Fruit fly (Drosophila melanogaster) whole organism, embryonic: ENCODE measurements around the gene CG14329.

Experiments used
- Atf6 ChIP-seq: fragments of 200-800 bp; sonication (Bioruptor generic); IDR thresholded peaks from 2 replicates; pipeline ENCODE4 v1.3.6; 2022; ENCODE audit warnings: missing biosample characterization, missing genetic modification characterization
- BEAF-32 ChIP-seq: fragments of 200-800 bp; sonication (Bioruptor generic); optimal IDR thresholded peaks from 3 replicates; lab custom pipeline; 2017; ENCODE audit warnings: missing biosample characterization, missing genetic modification characterization, mild to moderate bottlenecking, moderate library complexity, missing genetic modification reagents
- C15 ChIP-seq: fragments of 200-800 bp; sonication (Bioruptor generic); IDR thresholded peaks from 3 replicates; pipeline ENCODE4 v1.3.6; 2022; ENCODE audit warnings: missing biosample characterization, missing genetic modification characterization
- CG11093 ChIP-seq: fragments of 200-800 bp; sonication (Bioruptor generic); IDR thresholded peaks from 3 replicates; pipeline ENCODE4 v1.3.6; 2022; ENCODE audit warnings: missing biosample characterization, missing genetic modification characterization
- CG11247 ChIP-seq: fragments of 200-800 bp; sonication (Bioruptor generic); IDR thresholded peaks from 2 replicates; pipeline ENCODE4 v1.3.6; 2022; ENCODE audit warnings: missing biosample characterization, missing genetic modification characterization
- CG13123 ChIP-seq: fragments of 200-800 bp; sonication (Bioruptor generic); optimal IDR thresholded peaks from 2 replicates; lab custom pipeline; 2016; ENCODE audit warnings: missing biosample characterization, missing genetic modification characterization
- CG14050 ChIP-seq: fragments of 200-800 bp; sonication (Bioruptor generic); IDR thresholded peaks from 3 replicates; pipeline ENCODE4 v1.3.6; 2022; ENCODE audit warnings: missing biosample characterization, missing genetic modification characterization
- CG15269 ChIP-seq: fragments of 200-800 bp; sonication (Bioruptor generic); optimal IDR thresholded peaks from 2 replicates; lab custom pipeline; 2018; ENCODE audit warnings: missing biosample characterization, mild to moderate bottlenecking, missing genetic modification characterization, moderate library complexity
- CG15479 ChIP-seq: fragments of 200-800 bp; sonication (Bioruptor generic); optimal IDR thresholded peaks from 3 replicates; lab custom pipeline; 2019; ENCODE audit warnings: missing biosample characterization, mild to moderate bottlenecking, missing genetic modification characterization, moderate library complexity
- CG17612 ChIP-seq: fragments of 200-800 bp; sonication (Bioruptor generic); IDR thresholded peaks from 2 replicates; pipeline ENCODE4 v1.3.6; 2022; ENCODE audit warnings: missing biosample characterization, missing genetic modification characterization
- CG17829 ChIP-seq: fragments of 200-800 bp; optimal IDR thresholded peaks from 2 replicates; lab custom pipeline; 2019; ENCODE audit warnings: missing biosample characterization, mild to moderate bottlenecking, missing genetic modification characterization, moderate library complexity
- CG18011 ChIP-seq: fragments of 200-800 bp; sonication (Bioruptor generic); optimal IDR thresholded peaks from 2 replicates; lab custom pipeline; 2017; ENCODE audit warnings: missing biosample characterization, missing genetic modification characterization, mild to moderate bottlenecking, moderate library complexity, missing genotype
- CG3065 ChIP-seq: fragments of 200-800 bp; sonication (Bioruptor generic); optimal IDR thresholded peaks from 2 replicates; lab custom pipeline; 2016; ENCODE audit warnings: missing biosample characterization, missing genetic modification characterization
- CG31224 ChIP-seq: fragments of 200-800 bp; sonication (Bioruptor generic); IDR thresholded peaks from 2 replicates; pipeline ENCODE4 v1.3.6; 2022; ENCODE audit warnings: missing biosample characterization, missing genetic modification characterization
- CG32772 ChIP-seq: fragments of 200-800 bp; sonication (Bioruptor generic); IDR thresholded peaks from 2 replicates; pipeline ENCODE4 v1.3.6; 2022; ENCODE audit warnings: missing biosample characterization, missing genetic modification characterization
- CG33557 ChIP-seq: fragments of 200-800 bp; sonication (Bioruptor generic); optimal IDR thresholded peaks from 2 replicates; lab custom pipeline; 2019; ENCODE audit warnings: missing biosample characterization, mild to moderate bottlenecking, missing genetic modification characterization, moderate library complexity
- CG34224 ChIP-seq: fragments of 200-800 bp; sonication (Bioruptor generic); IDR thresholded peaks from 3 replicates; pipeline ENCODE4 v1.3.6; 2022; ENCODE audit warnings: missing biosample characterization, missing genetic modification characterization; ENCODE audit not compliant: partially characterized antibody
- CG4282 ChIP-seq: fragments of 200-800 bp; sonication (Bioruptor generic); optimal IDR thresholded peaks from 2 replicates; lab custom pipeline; 2016; ENCODE audit warnings: missing biosample characterization, missing genetic modification characterization
- CG4707 ChIP-seq: fragments of 200-800 bp; sonication (Bioruptor generic); optimal IDR thresholded peaks from 2 replicates; lab custom pipeline; 2018; ENCODE audit warnings: missing biosample characterization, mild to moderate bottlenecking, missing genetic modification characterization, moderate library complexity
- CG6854 ChIP-seq: fragments of 200-800 bp; sonication (Bioruptor generic); optimal IDR thresholded peaks from 3 replicates; lab custom pipeline; 2017; ENCODE audit warnings: missing biosample characterization, mild to moderate bottlenecking, missing genetic modification characterization
- CG8924 ChIP-seq: fragments of 200-800 bp; optimal IDR thresholded peaks from 3 replicates; lab custom pipeline; 2019; ENCODE audit warnings: missing biosample characterization, mild to moderate bottlenecking, missing genetic modification characterization, moderate library complexity
- CG9817 ChIP-seq: fragments of 200-800 bp; sonication (Bioruptor generic); optimal IDR thresholded peaks from 2 replicates; lab custom pipeline; 2018; ENCODE audit warnings: missing biosample characterization, mild to moderate bottlenecking, missing genetic modification characterization, moderate library complexity
- D19B ChIP-seq: fragments of 200-800 bp; sonication (Bioruptor generic); optimal IDR thresholded peaks from 2 replicates; lab custom pipeline; 2017; ENCODE audit warnings: missing biosample characterization, mild to moderate bottlenecking, missing genetic modification characterization
- Deaf1 ChIP-seq: fragments of 200-800 bp; optimal IDR thresholded peaks from 3 replicates; lab custom pipeline; 2019; ENCODE audit warnings: missing biosample characterization, mild to moderate bottlenecking, missing genetic modification characterization, moderate library complexity
- Dref ChIP-seq: fragments of 200-800 bp; sonication (Bioruptor generic); IDR thresholded peaks from 2 replicates; pipeline ENCODE4 v1.3.6; 2022; ENCODE audit warnings: missing biosample characterization, missing genetic modification characterization
- E2f1 ChIP-seq: fragments of 200-800 bp; sonication (Bioruptor generic); IDR thresholded peaks from 2 replicates; pipeline ENCODE4 v1.3.6; 2022; ENCODE audit warnings: missing biosample characterization, missing genetic modification characterization
- Fer1 ChIP-seq: fragments of 200-800 bp; sonication (Bioruptor generic); optimal IDR thresholded peaks from 2 replicates; lab custom pipeline; 2017; ENCODE audit warnings: missing biosample characterization, mild to moderate bottlenecking, missing genetic modification characterization
- Hr78 ChIP-seq, 2 experiments: fragments of 200-800 bp in 1 of 2; fragments of >200 bp in 1 of 2; sonication (Bioruptor generic) in 1 of 2; optimal IDR thresholded peaks; 2 replicates each; lab custom pipeline; 2017 to 2019; ENCODE audit warnings: missing biosample characterization in 2 of 2, missing genetic modification characterization in 2 of 2, mild to moderate bottlenecking in 1 of 2, moderate library complexity in 1 of 2
- Mad ChIP-seq: fragments of 200-800 bp; sonication (Bioruptor generic); optimal IDR thresholded peaks from 2 replicates; lab custom pipeline; 2016; ENCODE audit warnings: missing biosample characterization, missing genetic modification characterization
- Nf-YB ChIP-seq: fragments of 200-800 bp; sonication (Bioruptor generic); optimal IDR thresholded peaks from 3 replicates; lab custom pipeline; 2019; ENCODE audit warnings: missing biosample characterization, mild to moderate bottlenecking, missing genetic modification characterization, moderate library complexity
- Spps ChIP-seq: fragments of 200-800 bp; sonication (Bioruptor generic); optimal IDR thresholded peaks from 2 replicates; lab custom pipeline; 2018; ENCODE audit warnings: missing biosample characterization, mild to moderate bottlenecking, missing genetic modification characterization
- Vsx1 ChIP-seq: fragments of 200-800 bp; sonication (Bioruptor generic); optimal IDR thresholded peaks from 2 replicates; lab custom pipeline; 2017; ENCODE audit warnings: missing biosample characterization, mild to moderate bottlenecking, missing genetic modification characterization, missing genetic modification reagents
- ase ChIP-seq: fragments of 200-800 bp; sonication (Bioruptor generic); IDR thresholded peaks from 3 replicates; pipeline ENCODE4 v1.3.6; 2022; ENCODE audit warnings: missing biosample characterization, missing genetic modification characterization
- bowl ChIP-seq: fragments of 200-800 bp; sonication (Bioruptor generic); IDR thresholded peaks from 2 replicates; pipeline ENCODE4 v1.3.6; 2022; ENCODE audit warnings: missing biosample characterization, missing genetic modification characterization
- dati ChIP-seq: fragments of 200-800 bp; sonication (Bioruptor generic); IDR thresholded peaks from 2 replicates; pipeline ENCODE4 v1.3.6; 2022; ENCODE audit warnings: missing biosample characterization, missing genetic modification characterization
- exex ChIP-seq: fragments of 200-800 bp; sonication (Bioruptor generic); optimal IDR thresholded peaks from 4 replicates; lab custom pipeline; 2018; ENCODE audit warnings: missing biosample characterization, mild to moderate bottlenecking, missing genetic modification characterization, moderate library complexity
- fd102C ChIP-seq: fragments of 200-800 bp; sonication (Bioruptor generic); optimal IDR thresholded peaks from 2 replicates; lab custom pipeline; 2018; ENCODE audit warnings: missing biosample characterization, mild to moderate bottlenecking, missing genetic modification characterization, moderate library complexity
- gsb ChIP-seq: fragments of 200-800 bp; sonication (Bioruptor generic); IDR thresholded peaks from 2 replicates; pipeline ENCODE4 v1.3.6; 2022; ENCODE audit warnings: missing biosample characterization, missing genetic modification characterization
- gt ChIP-seq: fragments of 200-800 bp; sonication (Bioruptor generic); IDR thresholded peaks from 2 replicates; pipeline ENCODE4 v1.3.6; 2022; ENCODE audit warnings: missing biosample characterization, missing genetic modification characterization
- her ChIP-seq: fragments of 200-800 bp; sonication (Bioruptor generic); optimal IDR thresholded peaks from 2 replicates; lab custom pipeline; 2016; ENCODE audit warnings: missing biosample characterization, missing genetic modification characterization
- lab ChIP-seq: fragments of 200-800 bp; sonication (Bioruptor generic); optimal IDR thresholded peaks from 3 replicates; lab custom pipeline; 2017; ENCODE audit warnings: missing biosample characterization, missing genetic modification characterization, mild to moderate bottlenecking, moderate library complexity, missing genetic modification reagents
- nom ChIP-seq: fragments of 200-800 bp; sonication (Bioruptor generic); optimal IDR thresholded peaks from 2 replicates; lab custom pipeline; 2017; ENCODE audit warnings: missing biosample characterization, missing genetic modification characterization, mild to moderate bottlenecking, moderate library complexity, missing genetic modification reagents
- prd ChIP-seq, 3 experiments: fragments of >200 bp in 2 of 3; fragments of 200-800 bp in 1 of 3; sonication (Bioruptor generic) in 1 of 3; optimal IDR thresholded peaks in 2 of 3; IDR thresholded peaks in 1 of 3; 2 replicates in 2 of 3; 3 replicates in 1 of 3; pipeline versions ENCODE4 v1.3.6 to Lab custom; 2017 to 2022; ENCODE audit warnings: missing biosample characterization in 1 of 3, missing genetic modification characterization in 1 of 3
- pum ChIP-seq: fragments of 200-800 bp; sonication (Bioruptor generic); optimal IDR thresholded peaks from 2 replicates; lab custom pipeline; 2016; ENCODE audit warnings: missing biosample characterization, missing genetic modification characterization
- run ChIP-seq: fragments of 200-800 bp; sonication (Bioruptor generic); optimal IDR thresholded peaks from 3 replicates; lab custom pipeline; 2018; ENCODE audit warnings: missing biosample characterization, mild to moderate bottlenecking, missing genetic modification characterization
- trh ChIP-seq: fragments of 200-800 bp; sonication (Bioruptor generic); optimal IDR thresholded peaks from 2 replicates; lab custom pipeline; 2016; ENCODE audit warnings: missing biosample characterization, missing genetic modification characterization
- wdn ChIP-seq: fragments of 200-800 bp; sonication (Bioruptor generic); IDR thresholded peaks from 2 replicates; pipeline ENCODE4 v1.3.6; 2022; ENCODE audit warnings: missing biosample characterization, missing genetic modification characterization
- zen2 ChIP-seq: fragments of 200-800 bp; sonication (Bioruptor generic); IDR thresholded peaks from 3 replicates; pipeline ENCODE4 v1.3.6; 2022; ENCODE audit warnings: missing biosample characterization, missing genetic modification characterization; ENCODE audit not compliant: partially characterized antibody

CG14329 gene

DNA sequence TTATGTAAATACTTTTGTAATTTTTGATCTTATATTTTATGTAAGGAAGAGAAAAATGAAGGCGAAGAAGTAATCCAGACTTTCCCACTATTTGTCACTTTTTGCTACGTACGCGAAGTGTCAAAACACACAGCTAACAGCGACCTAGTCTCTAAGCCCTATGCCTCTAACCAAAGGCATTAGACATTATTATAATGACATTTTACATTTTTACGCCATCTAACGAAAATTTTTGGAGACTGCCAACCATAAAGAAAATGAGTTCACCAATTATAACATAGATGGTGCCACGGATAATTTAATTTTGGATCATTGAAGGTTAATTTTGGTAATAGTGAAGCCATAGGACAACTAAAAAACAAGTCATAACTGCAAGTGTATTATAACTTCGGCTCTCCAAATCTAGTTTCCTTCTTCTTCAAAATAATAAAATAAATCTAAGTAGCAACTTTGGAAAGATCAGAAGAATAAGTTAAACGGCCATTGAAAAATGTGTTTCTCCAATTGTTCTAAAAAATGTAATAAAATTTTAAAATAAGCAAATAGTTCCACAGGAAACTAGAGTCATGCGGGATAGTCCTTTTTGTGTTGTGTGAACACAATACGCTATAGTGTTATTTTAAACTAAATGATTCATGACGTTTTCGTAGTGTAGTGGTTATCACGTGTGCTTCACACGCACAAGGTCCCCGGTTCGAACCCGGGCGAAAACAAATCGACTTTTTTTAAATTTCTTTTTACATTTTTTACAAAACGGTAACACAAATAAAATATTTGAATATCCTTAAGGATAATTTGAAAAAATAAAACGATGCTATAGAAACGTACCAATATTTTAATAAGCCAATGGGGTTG is 8.2 kb downstream of the CG14329 start (continued):
- no peak for TF ChIP-seq CG13123 (GFP tag; lab: Kevin White, UChicago)
- TF ChIP-seq Fer1 = peak; percentile 50
- TF ChIP-seq fd102C = no peak
- TF ChIP-seq Deaf1 = no peak
- TF ChIP-seq wdn (GFP tag; lab: Robert Waterston, UW) = peak; percentile 8; the same call in 1 of the 2 replicates
- peak; percentile 46 for TF ChIP-seq exex
- TF ChIP-seq C15 (GFP tag; lab: Robert Waterston, UW) = no peak
- no peak for TF ChIP-seq her
- no peak for TF ChIP-seq CG9817 (tag; lab: Kevin White, UChicago)
- no peak for TF ChIP-seq CG4282 (GFP tag; lab: Kevin White, UChicago)
- TF ChIP-seq Hr78 (GFP tag; optimal IDR thresholded peaks at IDR 0.05; lab: Kevin White, UChicago) = no peak
- no peak for TF ChIP-seq CG14050 (GFP tag; lab: Robert Waterston, UW)
- TF ChIP-seq nom (GFP tag; lab: Kevin White, UChicago) = no peak
- TF ChIP-seq BEAF-32 (GFP tag; lab: Kevin White, UChicago) = no peak
- no peak for TF ChIP-seq CG32772 (GFP tag; lab: Robert Waterston, UW)
- TF ChIP-seq Atf6 (GFP tag; lab: Robert Waterston, UW) = no peak
- no peak for TF ChIP-seq D19B
- no peak for TF ChIP-seq Mad (GFP tag; lab: Kevin White, UChicago)
- TF ChIP-seq lab (GFP tag; lab: Kevin White, UChicago) = peak; percentile 23
- no peak for TF ChIP-seq CG8924
- TF ChIP-seq CG17612 (GFP tag; lab: Robert Waterston, UW) = no peak
- TF ChIP-seq CG11247 (GFP tag; lab: Robert Waterston, UW) = no peak
- peak; percentile 28 for TF ChIP-seq CG17829 (tag; lab: Kevin White, UChicago)
- no peak for TF ChIP-seq gt (GFP tag; lab: Robert Waterston, UW)
- 0 out of 2 replicates have a peak, but pooled peaks have one; percentile 10 for TF ChIP-seq E2f1
- TF ChIP-seq pum (GFP tag; lab: Kevin White, UChicago) = no peak
- TF ChIP-seq CG15479 (GFP tag; lab: Kevin White, UChicago) = no peak
- no peak for TF ChIP-seq Spps
- TF ChIP-seq CG18011 (GFP tag; lab: Kevin White, UChicago) = no peak
- TF ChIP-seq CG31224 (GFP tag; lab: Robert Waterston, UW) = no peak
- no peak for TF ChIP-seq CG3065 (GFP tag; lab: Kevin White, UChicago)
- no peak for TF ChIP-seq zen2
- peak; percentile 54; the same call in 2 of the 3 replicates for TF ChIP-seq CG34224
- TF ChIP-seq CG11093 (GFP tag; lab: Robert Waterston, UW) = no peak
- TF ChIP-seq dati = no peak
- peak; percentile 21 for TF ChIP-seq CG15269
- TF ChIP-seq CG6854 (GFP tag; lab: Kevin White, UChicago) = peak; percentile 20
- TF ChIP-seq gsb = no peak
- no peak for TF ChIP-seq run
- no peak for TF ChIP-seq Nf-YB (GFP tag; lab: Kevin White, UChicago)
- no peak for TF ChIP-seq bowl (GFP tag; lab: Robert Waterston, UW)
- no peak for TF ChIP-seq CG33557 (GFP tag; lab: Kevin White, UChicago)
- TF ChIP-seq CG4707 = no peak
- no peak for TF ChIP-seq prd (optimal IDR thresholded peaks at IDR 0.05; lab: Kevin White, UChicago)
- TF ChIP-seq prd (GFP tag; IDR thresholded peaks at IDR 0.05; lab: Robert Waterston, UW) = peak; percentile 24; the same call in 1 of the 3 replicates
- TF ChIP-seq ase (GFP tag; lab: Robert Waterston, UW) = 0 out of 3 replicates have a peak, but pooled peaks have one; percentile 32
- TF ChIP-seq Dref (GFP tag; lab: Robert Waterston, UW) = no peak
- TF ChIP-seq Vsx1 (GFP tag; lab: Kevin White, UChicago) = no peak
- no peak for TF ChIP-seq trh (GFP tag; lab: Kevin White, UChicago)
